Fruit fly (Drosophila melanogaster) whole organism, adult: ENCODE results near the gene CG6230.

Source experiments
- CG11617 ChIP-seq: fragments of 200-800 bp; sonication (Bioruptor generic); optimal IDR thresholded peaks from 2 replicates; lab custom pipeline; 2017; ENCODE audit warnings: mild to moderate bottlenecking, missing biosample characterization, missing genetic modification reagents, missing genetic modification characterization
- CG12768 ChIP-seq: fragments of 200-800 bp; sonication (Bioruptor generic); optimal IDR thresholded peaks from 2 replicates; lab custom pipeline; 2017; ENCODE audit warnings: missing biosample characterization, missing genetic modification characterization, mild to moderate bottlenecking, moderate library complexity, missing genetic modification reagents
- CG14711 ChIP-seq: fragments of 200-800 bp; sonication (Bioruptor generic); optimal IDR thresholded peaks from 2 replicates; lab custom pipeline; 2018; ENCODE audit warnings: missing biosample characterization, mild to moderate bottlenecking, missing genetic modification characterization, moderate library complexity
- CG1620 ChIP-seq: fragments of 200-800 bp; sonication (Bioruptor generic); optimal IDR thresholded peaks from 2 replicates; lab custom pipeline; 2016; ENCODE audit warnings: missing biosample characterization, missing genetic modification characterization
- CG33017 ChIP-seq: fragments of 200-800 bp; sonication (Bioruptor generic); optimal IDR thresholded peaks from 2 replicates; lab custom pipeline; 2018; ENCODE audit warnings: missing biosample characterization, mild to moderate bottlenecking, missing genetic modification characterization, moderate library complexity
- CG5204 ChIP-seq: fragments of 200-800 bp; sonication (Bioruptor generic); optimal IDR thresholded peaks from 2 replicates; lab custom pipeline; 2016; ENCODE audit warnings: missing biosample characterization, missing genetic modification characterization
- CG7045 ChIP-seq: fragments of 200-800 bp; sonication (Bioruptor generic); optimal IDR thresholded peaks from 2 replicates; lab custom pipeline; 2017; ENCODE audit warnings: missing biosample characterization, mild to moderate bottlenecking, missing genetic modification characterization
- CG7101 ChIP-seq: fragments of 200-800 bp; sonication (Bioruptor generic); optimal IDR thresholded peaks from 2 replicates; lab custom pipeline; 2018; ENCODE audit warnings: missing biosample characterization, mild to moderate bottlenecking, missing genetic modification characterization, moderate library complexity
- Clk ChIP-seq: fragments of 200-800 bp; sonication (Bioruptor generic); optimal IDR thresholded peaks from 2 replicates; lab custom pipeline; 2017; ENCODE audit warnings: missing biosample characterization, missing genetic modification characterization
- Crg-1 ChIP-seq: fragments of 200-800 bp; sonication (Bioruptor generic); optimal IDR thresholded peaks from 2 replicates; lab custom pipeline; 2016; ENCODE audit warnings: missing biosample characterization, missing genetic modification characterization
- Hr96 ChIP-seq: fragments of 200-800 bp; sonication (Bioruptor generic); optimal IDR thresholded peaks from 2 replicates; lab custom pipeline; 2016; ENCODE audit warnings: missing biosample characterization, missing genetic modification characterization
- Mnt ChIP-seq: fragments of 200-800 bp; sonication (Bioruptor generic); optimal IDR thresholded peaks from 2 replicates; lab custom pipeline; 2016; ENCODE audit warnings: missing biosample characterization, mild to moderate bottlenecking, missing genetic modification characterization
- bab1 ChIP-seq: fragments of 200-800 bp; sonication (Bioruptor generic); optimal IDR thresholded peaks from 3 replicates; lab custom pipeline; 2019; ENCODE audit warnings: missing biosample characterization, mild to moderate bottlenecking, missing genetic modification characterization, moderate library complexity
- cic ChIP-seq: fragments of 200-800 bp; sonication (Bioruptor generic); optimal IDR thresholded peaks from 2 replicates; lab custom pipeline; 2017; ENCODE audit warnings: missing biosample characterization, mild to moderate bottlenecking, missing genetic modification characterization, moderate library complexity
- cnc ChIP-seq, 2 experiments: fragments of >200 bp; optimal IDR thresholded peaks; 2 replicates each; lab custom pipeline; 2017
- kay ChIP-seq: fragments of 200-800 bp; sonication (Bioruptor generic); peaks from one replicate; lab custom pipeline; 2016; ENCODE audit warnings: missing biosample characterization, missing genetic modification characterization, borderline replicate concordance
- ovo ChIP-seq: fragments of 200-800 bp; sonication (Bioruptor generic); optimal IDR thresholded peaks from 2 replicates; lab custom pipeline; 2016; ENCODE audit warnings: missing biosample characterization, missing genetic modification characterization
- pad ChIP-seq: fragments of 200-800 bp; sonication (Bioruptor generic); optimal IDR thresholded peaks from 3 replicates; lab custom pipeline; 2017; ENCODE audit warnings: missing biosample characterization, missing genetic modification characterization, mild to moderate bottlenecking, moderate library complexity, missing genetic modification reagents
- tj ChIP-seq: fragments of 200-800 bp; sonication (Bioruptor generic); optimal IDR thresholded peaks from 3 replicates; lab custom pipeline; 2017; ENCODE audit warnings: missing biosample characterization, mild to moderate bottlenecking, missing genetic modification characterization, moderate library complexity
- toe ChIP-seq: fragments of 200-800 bp; sonication (Bioruptor generic); optimal IDR thresholded peaks from 2 replicates; lab custom pipeline; 2016; ENCODE audit warnings: missing biosample characterization, missing genetic modification characterization

The CG6230 gene

DNA sequence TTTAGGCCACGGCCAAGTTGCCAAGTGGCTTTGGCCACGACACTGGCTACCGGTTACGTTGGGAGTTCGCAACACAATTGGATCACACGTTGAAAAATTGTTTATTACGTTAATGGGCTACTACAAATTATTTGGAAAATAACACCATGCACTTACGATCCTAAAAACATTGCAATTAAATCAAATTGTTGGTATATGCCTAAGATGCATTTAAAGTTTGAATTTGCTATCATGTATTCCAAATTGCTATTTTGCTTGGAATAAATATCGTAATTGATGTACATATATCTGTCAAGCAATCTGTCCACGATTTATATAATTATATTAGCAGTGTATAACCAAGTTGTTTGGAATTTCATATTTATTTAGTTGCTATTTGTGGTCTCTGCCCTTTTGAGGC is 47.2 kb downstream of the CG6230 start:
- no peak for TF ChIP-seq Hr96 (GFP tag; lab: Kevin White, UChicago)
- no peak for TF ChIP-seq kay (GFP tag; lab: Kevin White, UChicago)
- TF ChIP-seq cic (GFP tag; lab: Kevin White, UChicago), result no peak
- no peak for TF ChIP-seq CG7101
- TF ChIP-seq toe (GFP tag; lab: Kevin White, UChicago), result no peak
- TF ChIP-seq Clk (GFP tag; lab: Kevin White, UChicago), result no peak

- TF ChIP-seq Crg-1 (GFP tag; lab: Kevin White, UChicago), result no peak
Measured at dm6 chr2L:11072250-11072649, 47.9 kb downstream of the CG6230 start.

DNA sequence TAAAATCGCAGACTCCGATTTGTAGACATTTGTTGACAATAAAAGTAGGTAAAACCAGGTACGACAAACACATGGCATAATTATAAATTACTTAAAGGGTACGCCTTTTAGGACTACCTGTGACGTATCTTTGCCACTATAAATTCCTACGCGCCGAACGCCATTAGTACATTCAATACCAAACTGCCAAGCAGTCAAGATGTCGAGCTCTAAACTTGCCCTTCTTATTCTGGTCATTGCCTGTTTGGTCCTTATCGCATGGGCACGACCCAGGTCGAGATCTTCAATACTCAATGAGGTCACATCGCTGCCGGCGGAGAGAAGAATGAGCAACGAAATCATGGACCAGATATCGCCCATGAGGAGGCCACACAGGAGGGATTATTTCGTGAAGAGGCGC is 49.3 kb downstream of the CG6230 start, which contains the start of gene CG14915:
CG14915 (plus strand) TSS at position 166 of the 400 bp plus-strand sequence.
- TF ChIP-seq CG7045 (GFP tag; lab: Kevin White, UChicago), result no peak

DNA sequence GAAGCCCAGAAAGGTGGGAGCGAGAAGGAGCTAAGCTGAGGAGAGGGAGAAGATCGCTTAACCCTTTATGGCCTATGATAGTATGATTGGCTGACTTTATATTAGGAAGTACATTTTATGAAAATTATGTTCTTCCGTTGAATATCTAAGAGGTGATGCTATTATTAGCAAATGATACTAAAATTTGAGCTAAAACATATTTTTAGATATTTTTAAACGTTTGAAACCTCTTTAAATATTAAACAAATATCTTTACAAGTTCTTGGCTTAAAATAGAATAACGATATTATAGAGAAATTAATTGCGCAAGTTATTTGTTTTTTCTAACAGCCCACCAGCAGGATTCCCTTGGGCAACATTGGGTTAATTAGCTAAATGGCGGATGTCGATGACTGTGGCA is 50.6 kb downstream of the CG6230 start:
- TF ChIP-seq bab1 (GFP tag; lab: Kevin White, UChicago) (no peak), Crg-1 (GFP tag; lab: Kevin White, UChicago) (no peak), CG33017 (no peak), CG7101 (no peak), CG5204 (GFP tag; lab: Kevin White, UChicago) (no peak)

DNA sequence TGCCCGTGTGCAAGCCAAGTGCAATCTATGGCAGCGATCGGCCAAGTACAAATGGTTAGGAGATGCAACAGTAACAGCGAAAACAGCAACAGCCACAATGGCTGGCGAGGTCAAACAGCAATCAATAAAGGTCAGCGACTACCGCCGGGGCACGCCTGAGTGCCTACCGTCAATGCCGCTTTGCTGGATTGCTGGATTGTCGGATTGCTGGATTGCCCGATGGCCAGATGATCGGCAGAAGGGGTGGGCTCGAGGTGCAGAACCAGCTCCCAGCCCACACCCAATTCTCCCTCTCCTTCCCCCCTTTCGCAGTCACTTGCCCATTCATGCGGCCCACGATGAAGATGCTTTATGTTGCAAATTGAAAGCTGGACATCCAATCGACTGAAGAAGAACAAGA is 51.2 kb downstream of the CG6230 start:
- TF ChIP-seq CG33017 (no peak), CG7101 (no peak), Mnt (GFP tag; lab: Kevin White, UChicago) (no peak), tj (no peak), CG7045 (GFP tag; lab: Kevin White, UChicago) (no peak), cic (GFP tag; lab: Kevin White, UChicago) (no peak), Clk (GFP tag; lab: Kevin White, UChicago) (no peak), Crg-1 (GFP tag; lab: Kevin White, UChicago) (no peak), pad (GFP tag; lab: Kevin White, UChicago) (no peak)

dm6 chr2L:11068441-11068840 is 51.7 kb downstream of the CG6230 start:
- TF ChIP-seq bab1 (GFP tag; lab: Kevin White, UChicago), result no peak
- TF ChIP-seq Crg-1 (GFP tag; lab: Kevin White, UChicago), result no peak
- TF ChIP-seq kay (GFP tag; lab: Kevin White, UChicago), result no peak
- no peak for TF ChIP-seq Clk (GFP tag; lab: Kevin White, UChicago)
- TF ChIP-seq CG5204 (GFP tag; lab: Kevin White, UChicago), result no peak
- TF ChIP-seq CG12768 (GFP tag; lab: Kevin White, UChicago), result no peak
- TF ChIP-seq Mnt (GFP tag; lab: Kevin White, UChicago), result no peak
- TF ChIP-seq CG33017, result no peak
- TF ChIP-seq tj, result no peak
- TF ChIP-seq CG14711, result no peak
- no peak for TF ChIP-seq CG7045 (GFP tag; lab: Kevin White, UChicago)
- no peak for TF ChIP-seq CG11617 (GFP tag; lab: Kevin White, UChicago)
- TF ChIP-seq cnc (optimal IDR thresholded peaks at IDR 0.05; lab: Kevin White, UChicago), result no peak
- no peak for TF ChIP-seq CG7101

DNA sequence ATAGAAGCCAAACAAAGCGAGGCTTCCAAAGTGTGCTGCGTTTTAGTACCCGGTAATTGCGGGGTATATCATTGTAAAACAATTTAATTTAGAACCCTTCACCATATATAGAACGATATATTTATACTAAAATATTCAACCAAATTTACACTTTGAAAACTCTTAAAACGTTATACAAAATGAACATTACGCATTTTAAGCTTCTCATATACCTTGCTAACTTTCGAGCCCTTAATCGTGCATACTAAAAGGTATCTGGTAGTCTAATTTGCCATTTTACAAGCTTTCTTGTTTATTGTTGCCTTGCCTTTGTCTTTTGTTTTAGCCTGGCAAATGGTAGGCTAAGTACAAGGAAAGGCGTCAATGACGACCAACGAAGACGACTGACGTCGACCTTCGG is 52.1 kb downstream of the CG6230 start:
- TF ChIP-seq ovo (GFP tag; lab: Kevin White, UChicago), result no peak
- TF ChIP-seq Clk (GFP tag; lab: Kevin White, UChicago), result no peak
- TF ChIP-seq toe (GFP tag; lab: Kevin White, UChicago), result no peak
- no peak for TF ChIP-seq CG7045 (GFP tag; lab: Kevin White, UChicago)
- TF ChIP-seq CG12768 (GFP tag; lab: Kevin White, UChicago), result no peak
- no peak for TF ChIP-seq Mnt (GFP tag; lab: Kevin White, UChicago)
- no peak for TF ChIP-seq cnc (optimal IDR thresholded peaks at IDR 0.05; lab: Kevin White, UChicago)
- no peak for TF ChIP-seq cic (GFP tag; lab: Kevin White, UChicago)
- TF ChIP-seq CG5204 (GFP tag; lab: Kevin White, UChicago), result no peak
- TF ChIP-seq bab1 (GFP tag; lab: Kevin White, UChicago), result no peak
- no peak for TF ChIP-seq CG1620
- TF ChIP-seq CG33017, result no peak
- no peak for TF ChIP-seq Hr96 (GFP tag; lab: Kevin White, UChicago)
- no peak for TF ChIP-seq pad (GFP tag; lab: Kevin White, UChicago)
- no peak for TF ChIP-seq kay (GFP tag; lab: Kevin White, UChicago)
- TF ChIP-seq CG7101, result no peak

dm6 chr2L:11066887-11067459 is 53.1 kb downstream of the CG6230 start, which contains the start of gene Samuel:
Gene Samuel (minus strand): TSS chr2L:11066998.
- peak; percentile 16 for TF ChIP-seq CG12768 (GFP tag; lab: Kevin White, UChicago)
- peak; percentile 89 for TF ChIP-seq cic (GFP tag; lab: Kevin White, UChicago)
- TF ChIP-seq Clk (GFP tag; lab: Kevin White, UChicago), result no peak
- TF ChIP-seq Crg-1 (GFP tag; lab: Kevin White, UChicago), result no peak
- peak; percentile 44 for TF ChIP-seq CG33017
- no peak for TF ChIP-seq Hr96 (GFP tag; lab: Kevin White, UChicago)
- TF ChIP-seq cnc (optimal IDR thresholded peaks at IDR 0.05; lab: Kevin White, UChicago), result no peak
- TF ChIP-seq CG7101, result no peak
- no peak for TF ChIP-seq toe (GFP tag; lab: Kevin White, UChicago)
- peak; percentile 57 for TF ChIP-seq tj
- TF ChIP-seq pad (GFP tag; lab: Kevin White, UChicago), result no peak
- TF ChIP-seq ovo (GFP tag; lab: Kevin White, UChicago), result peak; percentile 62
- TF ChIP-seq CG14711, result no peak
- TF ChIP-seq Mnt (GFP tag; lab: Kevin White, UChicago), result peak; percentile 53
- TF ChIP-seq CG1620, result no peak
- TF ChIP-seq bab1 (GFP tag; lab: Kevin White, UChicago), result no peak
- no peak for TF ChIP-seq CG5204 (GFP tag; lab: Kevin White, UChicago)
- TF ChIP-seq CG11617 (GFP tag; lab: Kevin White, UChicago), result peak; percentile 16
